Fruit fly (Drosophila melanogaster) whole organism, prepupa: ENCODE measurements around the gene CG11768.
A peak's percentile ranks its signal among the peaks of the same experiment; 100 is the strongest.

Experiments used
- Blimp-1 ChIP-seq: fragments of 200-800 bp; sonication (Bioruptor generic); optimal IDR thresholded peaks from 3 replicates; lab custom pipeline; 2017; ENCODE audit warnings: missing biosample characterization, missing genetic modification characterization, mild to moderate bottlenecking, moderate library complexity, missing genetic modification reagents
- CG10631 ChIP-seq: fragments of 200-800 bp; sonication (Bioruptor generic); optimal IDR thresholded peaks from 2 replicates; lab custom pipeline; 2016; ENCODE audit warnings: missing biosample characterization, missing genetic modification characterization
- CG10669 ChIP-seq: fragments of 200-800 bp; sonication (Bioruptor generic); optimal IDR thresholded peaks from 3 replicates; lab custom pipeline; 2018; ENCODE audit warnings: missing biosample characterization, mild to moderate bottlenecking, missing genetic modification characterization, moderate library complexity
- CG11294 ChIP-seq: fragments of 200-800 bp; sonication (Bioruptor generic); IDR thresholded peaks from 2 replicates; pipeline ENCODE4 v1.3.6; 2022; ENCODE audit warnings: missing biosample characterization, missing genetic modification characterization
- CG11762 ChIP-seq: fragments of 200-800 bp; sonication (Bioruptor generic); optimal IDR thresholded peaks from 3 replicates; lab custom pipeline; 2016; ENCODE audit warnings: missing biosample characterization, missing genetic modification characterization; ENCODE audit not compliant: insufficient read depth
- CG11902 ChIP-seq: fragments of 200-800 bp; sonication (Bioruptor generic); optimal IDR thresholded peaks from 3 replicates; lab custom pipeline; 2016; ENCODE audit warnings: missing biosample characterization, missing genetic modification characterization
- CG15336 ChIP-seq: fragments of 200-800 bp; sonication (Bioruptor generic); IDR thresholded peaks from 2 replicates; pipeline ENCODE4 v1.3.6; 2022; ENCODE audit warnings: missing biosample characterization, missing genetic modification characterization
- CG1621 ChIP-seq: fragments of 200-800 bp; sonication (Bioruptor generic); optimal IDR thresholded peaks from 3 replicates; lab custom pipeline; 2018; ENCODE audit warnings: missing biosample characterization, mild to moderate bottlenecking, missing genetic modification characterization
- CG16779 ChIP-seq: fragments of 200-800 bp; sonication (Bioruptor generic); optimal IDR thresholded peaks from 3 replicates; lab custom pipeline; 2017; ENCODE audit warnings: missing biosample characterization, mild to moderate bottlenecking, missing genetic modification characterization
- CG3032 ChIP-seq: fragments of 200-800 bp; optimal IDR thresholded peaks from 2 replicates; lab custom pipeline; 2019; ENCODE audit warnings: missing biosample characterization, mild to moderate bottlenecking, missing genetic modification characterization, moderate library complexity
- CG32006 ChIP-seq: fragments of 200-800 bp; sonication (Bioruptor generic); optimal IDR thresholded peaks from 3 replicates; lab custom pipeline; 2017; ENCODE audit warnings: missing biosample characterization, mild to moderate bottlenecking, missing genetic modification characterization
- CG34406 ChIP-seq: fragments of 200-800 bp; sonication (Bioruptor generic); optimal IDR thresholded peaks from 3 replicates; lab custom pipeline; 2016; ENCODE audit warnings: missing biosample characterization, missing genetic modification characterization
- CG3919 ChIP-seq: fragments of 200-800 bp; sonication (Bioruptor generic); optimal IDR thresholded peaks from 3 replicates; lab custom pipeline; 2016; ENCODE audit warnings: missing biosample characterization, missing genetic modification characterization
- CG6792 ChIP-seq: fragments of 200-800 bp; sonication (Bioruptor generic); optimal IDR thresholded peaks from 3 replicates; lab custom pipeline; 2016; ENCODE audit warnings: missing biosample characterization, missing genetic modification characterization
- CG6808 ChIP-seq: fragments of 200-800 bp; sonication (Bioruptor generic); optimal IDR thresholded peaks from 3 replicates; lab custom pipeline; 2017; ENCODE audit warnings: missing biosample characterization, missing genetic modification characterization, mild to moderate bottlenecking, moderate library complexity, missing genetic modification reagents
- CG6854 ChIP-seq: fragments of 200-800 bp; sonication (Bioruptor generic); optimal IDR thresholded peaks from 2 replicates; lab custom pipeline; 2017; ENCODE audit warnings: missing biosample characterization, mild to moderate bottlenecking, missing genetic modification characterization
- CG7368 ChIP-seq: fragments of 200-800 bp; sonication (Bioruptor generic); optimal IDR thresholded peaks from 3 replicates; lab custom pipeline; 2016; ENCODE audit warnings: missing biosample characterization, missing genetic modification characterization
- CG8632 ChIP-seq: fragments of 200-800 bp; sonication (Bioruptor generic); optimal IDR thresholded peaks from 3 replicates; lab custom pipeline; 2016; ENCODE audit warnings: missing biosample characterization, missing genetic modification characterization
- Eip75B ChIP-seq: fragments of 200-800 bp; sonication (Bioruptor generic); optimal IDR thresholded peaks from 3 replicates; lab custom pipeline; 2016; ENCODE audit warnings: missing biosample characterization, missing genetic modification characterization
- Eip78C ChIP-seq: fragments of 200-800 bp; sonication (Bioruptor generic); peaks from one replicate; lab custom pipeline; 2016; ENCODE audit warnings: missing biosample characterization, missing genetic modification characterization
- Ets21C ChIP-seq: fragments of 200-800 bp; sonication (Bioruptor generic); optimal IDR thresholded peaks from 3 replicates; lab custom pipeline; 2016; ENCODE audit warnings: missing biosample characterization, missing genetic modification characterization
- Hr38 ChIP-seq: sonication (Bioruptor generic); optimal IDR thresholded peaks from 2 replicates; lab custom pipeline; 2016; ENCODE audit warnings: missing biosample characterization, missing genetic modification characterization
- Hr4 ChIP-seq: fragments of 200-800 bp; sonication (Bioruptor generic); optimal IDR thresholded peaks from 3 replicates; lab custom pipeline; 2016; ENCODE audit warnings: missing biosample characterization, missing genetic modification characterization
- Met ChIP-seq: fragments of 200-800 bp; sonication (Bioruptor generic); optimal IDR thresholded peaks from 3 replicates; lab custom pipeline; 2016; ENCODE audit warnings: missing biosample characterization, missing genetic modification characterization
- Smox ChIP-seq: fragments of 200-800 bp; sonication (Bioruptor generic); optimal IDR thresholded peaks from 3 replicates; lab custom pipeline; 2016; ENCODE audit warnings: missing biosample characterization, missing genetic modification characterization
- Sox102F ChIP-seq: fragments of 200-800 bp; sonication (Bioruptor generic); optimal IDR thresholded peaks from 2 replicates; lab custom pipeline; 2016; ENCODE audit warnings: missing biosample characterization, mild to moderate bottlenecking, missing genetic modification characterization
- achi ChIP-seq: fragments of 200-800 bp; sonication (Bioruptor generic); optimal IDR thresholded peaks from 3 replicates; lab custom pipeline; 2016; ENCODE audit warnings: missing biosample characterization, missing genetic modification characterization
- acj6 ChIP-seq: fragments of 200-800 bp; sonication (Bioruptor generic); optimal IDR thresholded peaks from 3 replicates; lab custom pipeline; 2016; ENCODE audit warnings: missing biosample characterization, missing genetic modification characterization
- cyc ChIP-seq: fragments of 200-800 bp; sonication (Bioruptor generic); optimal IDR thresholded peaks from 3 replicates; lab custom pipeline; 2016; ENCODE audit warnings: missing biosample characterization, missing genetic modification characterization
- dac ChIP-seq: fragments of 200-800 bp; sonication (Bioruptor generic); optimal IDR thresholded peaks from 2 replicates; lab custom pipeline; 2017; ENCODE audit warnings: missing biosample characterization, mild to moderate bottlenecking, missing genetic modification characterization
- dsx ChIP-seq: fragments of 200-800 bp; optimal IDR thresholded peaks from 3 replicates; lab custom pipeline; 2019; ENCODE audit warnings: missing biosample characterization, mild to moderate bottlenecking, missing genetic modification characterization, moderate library complexity; ENCODE audit not compliant: poor library complexity, severe bottlenecking
- eg ChIP-seq: fragments of 200-800 bp; sonication (Bioruptor generic); IDR thresholded peaks from 3 replicates; pipeline ENCODE4 v1.3.6; 2022; ENCODE audit warnings: missing biosample characterization, missing genetic modification characterization
- fd59A ChIP-seq: fragments of 200-800 bp; sonication (Bioruptor generic); optimal IDR thresholded peaks from 2 replicates; lab custom pipeline; 2017; ENCODE audit warnings: missing biosample characterization, mild to moderate bottlenecking, missing genetic modification characterization, missing genetic modification reagents
- fd85E ChIP-seq: fragments of 200-800 bp; sonication (Bioruptor generic); optimal IDR thresholded peaks from 3 replicates; lab custom pipeline; 2016; ENCODE audit warnings: missing biosample characterization, missing genetic modification characterization
- fkh ChIP-seq: fragments of 200-800 bp; sonication (Bioruptor generic); optimal IDR thresholded peaks from 3 replicates; lab custom pipeline; 2017; ENCODE audit warnings: missing biosample characterization, mild to moderate bottlenecking, missing genetic modification characterization, moderate library complexity
- net ChIP-seq: fragments of 200-800 bp; sonication (Bioruptor generic); optimal IDR thresholded peaks from 3 replicates; lab custom pipeline; 2016; ENCODE audit warnings: missing biosample characterization, missing genetic modification characterization
- salr ChIP-seq, 2 experiments: fragments of 200-800 bp; sonication (Bioruptor generic); optimal IDR thresholded peaks; 3 replicates each; lab custom pipeline; 2016 to 2018; ENCODE audit warnings: missing biosample characterization in 2 of 2, missing genetic modification characterization in 2 of 2, mild to moderate bottlenecking in 1 of 2
- spab ChIP-seq: fragments of 200-800 bp; sonication (Bioruptor generic); optimal IDR thresholded peaks from 2 replicates; lab custom pipeline; 2017; ENCODE audit warnings: missing biosample characterization, mild to moderate bottlenecking, missing genetic modification characterization, missing genetic modification reagents
- ss ChIP-seq, 2 experiments: fragments of 200-800 bp; sonication (Bioruptor generic); optimal IDR thresholded peaks; 2 replicates in 1 of 2; 3 replicates in 1 of 2; lab custom pipeline; 2017 to 2018; ENCODE audit warnings: mild to moderate bottlenecking in 2 of 2, missing biosample characterization in 2 of 2, missing genetic modification characterization in 2 of 2, moderate library complexity in 1 of 2
- vri ChIP-seq: fragments of 200-800 bp; sonication (Bioruptor generic); optimal IDR thresholded peaks from 3 replicates; lab custom pipeline; 2016; ENCODE audit warnings: missing biosample characterization, mild to moderate bottlenecking, missing genetic modification characterization

CG11768 gene

dm6 chr3R:8705323-8706097 lies 62.5 kb downstream of the CG11768 start (continued):
- no peak for TF ChIP-seq Hr4 (GFP tag; lab: Kevin White, UChicago)
- peak; percentile 6 for TF ChIP-seq vri (GFP tag; lab: Kevin White, UChicago)
- no peak for TF ChIP-seq achi (GFP tag; lab: Kevin White, UChicago)
- TF ChIP-seq spab (GFP tag; lab: Kevin White, UChicago): peak; percentile 46
- no peak for TF ChIP-seq CG7368
- peak; percentile 32 for TF ChIP-seq CG1621 (tag; lab: Kevin White, UChicago)
- peak; percentile 7 for TF ChIP-seq Sox102F (GFP tag; lab: Kevin White, UChicago)
- no peak for TF ChIP-seq CG11762 (GFP tag; lab: Kevin White, UChicago)
- TF ChIP-seq CG6808 (GFP tag; lab: Kevin White, UChicago): peak; percentile 55
- TF ChIP-seq CG8632 (GFP tag; lab: Kevin White, UChicago): peak; percentile 6
- no peak for TF ChIP-seq Met
- no peak for TF ChIP-seq CG32006 (GFP tag; lab: Kevin White, UChicago)
- no peak for TF ChIP-seq acj6 (GFP tag; lab: Kevin White, UChicago)
- 0 out of 2 replicates have a peak, but pooled peaks have one; percentile 6 for TF ChIP-seq CG11294 (GFP tag; lab: Robert Waterston, UW)
- TF ChIP-seq CG6792: no peak
- TF ChIP-seq CG15336 (GFP tag; lab: Robert Waterston, UW): no peak
- TF ChIP-seq net (GFP tag; lab: Kevin White, UChicago): peak; percentile 25
- TF ChIP-seq CG3919: peak; percentile 17
- no peak for TF ChIP-seq fd59A
- TF ChIP-seq CG11902: no peak
- TF ChIP-seq CG34406 (GFP tag; lab: Kevin White, UChicago): peak; percentile 21
- TF ChIP-seq CG10631 (GFP tag; lab: Kevin White, UChicago): no peak
- TF ChIP-seq fd85E (GFP tag; lab: Kevin White, UChicago): no peak
- TF ChIP-seq Eip75B (GFP tag; lab: Kevin White, UChicago): no peak
- peak; percentile 31 for TF ChIP-seq CG16779 (tag; lab: Kevin White, UChicago)
- TF ChIP-seq Ets21C (GFP tag; lab: Kevin White, UChicago): no peak
- TF ChIP-seq dac (GFP tag; lab: Kevin White, UChicago): no peak
- TF ChIP-seq dsx: no peak
- no peak for TF ChIP-seq salr (GFP tag; optimal IDR thresholded peaks at IDR 0.05; lab: Kevin White, UChicago)
- TF ChIP-seq eg (GFP tag; lab: Robert Waterston, UW): 0 out of 3 replicates have a peak, but pooled peaks have one; percentile 26

dm6 chr3R:8704669-8705068 lies 63.3 kb downstream of the CG11768 start:
- TF ChIP-seq CG1621 (tag; lab: Kevin White, UChicago) (no peak), Blimp-1 (GFP tag; lab: Kevin White, UChicago) (no peak), salr (GFP tag; optimal IDR thresholded peaks at IDR 0.05; lab: Kevin White, UChicago) (no peak), CG6792 (no peak), CG15336 (GFP tag; lab: Robert Waterston, UW) (no peak), fkh (peak; percentile 28), Met (no peak)

dm6 chr3R:8701197-8701596 lies 66.8 kb downstream of the CG11768 start:
- TF ChIP-seq net (GFP tag; lab: Kevin White, UChicago) (no peak), CG6854 (GFP tag; lab: Kevin White, UChicago) (no peak), CG3919 (no peak), Hr4 (GFP tag; lab: Kevin White, UChicago) (no peak), ss (GFP tag; optimal IDR thresholded peaks at IDR 0.05; lab: Kevin White, UChicago) (no peak), Smox (GFP tag; lab: Kevin White, UChicago) (no peak), cyc (no peak), CG7368 (no peak), Eip78C (GFP tag; lab: Kevin White, UChicago) (no peak), dac (GFP tag; lab: Kevin White, UChicago) (no peak), Eip75B (GFP tag; lab: Kevin White, UChicago) (no peak), CG3032 (tag; lab: Kevin White, UChicago) (no peak), CG10669 (GFP tag; lab: Kevin White, UChicago) (no peak), Hr38 (GFP tag; lab: Kevin White, UChicago) (no peak), CG34406 (GFP tag; lab: Kevin White, UChicago) (no peak), CG11294 (GFP tag; lab: Robert Waterston, UW) (no peak)
